Fruit fly (Drosophila melanogaster) whole organism: ENCODE measurements around the gene spi.

Source experiments
- CG8478 ChIP-seq: fragments of >200 bp; optimal IDR thresholded peaks from 2 replicates; lab custom pipeline; 2018; ENCODE audit warnings: inconsistent platforms
- Dll ChIP-seq: fragments of >200 bp; optimal IDR thresholded peaks from 2 replicates; lab custom pipeline; 2017
- EcR ChIP-seq, 2 experiments: fragments of >200 bp; optimal IDR thresholded peaks; 2 replicates each; lab custom pipeline; 2017; ENCODE audit warnings: missing biosample characterization in 2 of 2, missing genetic modification characterization in 2 of 2, missing genetic modification reagents in 2 of 2
- pan ChIP-seq: fragments of >200 bp; optimal IDR thresholded peaks from 2 replicates; lab custom pipeline; 2017
- psq ChIP-seq: fragments of >200 bp; optimal IDR thresholded peaks from 2 replicates; lab custom pipeline; 2017
- usp ChIP-seq: fragments of >200 bp; optimal IDR thresholded peaks from 2 replicates; lab custom pipeline; 2017; ENCODE audit warnings: missing biosample characterization, missing genetic modification characterization, mixed read lengths

spi gene

DNA sequence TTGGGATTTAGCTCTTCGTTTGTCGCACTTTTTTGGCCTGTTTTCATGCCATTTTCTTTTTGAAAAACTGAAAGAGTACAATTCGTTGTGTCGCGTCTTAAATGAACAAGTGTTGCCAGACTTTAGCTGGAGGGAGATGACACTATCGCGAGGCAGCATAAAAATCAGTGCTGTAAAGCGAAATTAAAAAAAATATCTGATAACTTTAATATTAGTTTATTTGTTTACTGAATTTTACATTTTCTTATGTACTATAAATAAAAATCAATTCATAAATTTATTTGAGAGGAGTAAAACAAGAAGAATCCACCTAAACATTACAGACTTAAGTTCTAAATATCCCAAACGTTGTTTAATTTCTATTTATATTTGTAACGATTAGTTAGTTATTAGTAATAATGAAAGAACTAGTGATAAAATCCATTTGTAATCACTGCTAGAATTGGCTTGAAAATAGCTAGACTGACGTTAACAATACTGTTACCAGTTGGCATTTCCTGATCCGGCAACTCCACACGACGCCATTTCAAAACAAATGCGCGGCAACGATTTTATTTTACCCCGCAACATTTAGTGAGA lies at the start of gene spi, which contains the start of gene msb1l:
Gene spi (minus strand): TSS at position 129 of the 579 bp plus-strand sequence.
Gene msb1l (plus strand): TSS at position 515 of the 579 bp plus-strand sequence.
- TF ChIP-seq pan (lab: Kevin White, UChicago) (no peak), CG8478 (lab: Kevin White, UChicago) (no peak), usp (no peak), psq (no peak), Dll (lab: Kevin White, UChicago) (no peak), EcR (GFP tag; optimal IDR thresholded peaks at IDR 0.05; lab: Kevin White, UChicago) (no peak)

DNA sequence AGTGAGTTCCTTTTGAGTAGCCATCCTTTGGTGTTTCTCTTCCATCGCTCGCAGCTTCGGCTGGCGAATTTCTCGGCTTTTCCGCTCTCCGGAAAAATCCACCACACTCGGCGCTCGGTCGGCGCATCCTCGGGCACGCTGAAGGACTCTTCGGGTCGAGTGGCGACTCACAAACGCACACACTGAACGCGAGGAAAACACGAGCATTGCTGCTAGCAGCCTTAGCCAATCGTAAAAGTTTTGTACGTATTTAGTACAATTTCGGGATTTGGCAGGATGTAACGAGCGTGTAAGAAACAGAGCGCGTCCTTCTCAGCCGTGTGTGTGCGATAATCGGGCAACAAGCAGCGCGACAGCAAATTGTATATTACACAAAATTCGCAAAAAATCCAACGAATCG lies 29.2 kb upstream of the spi start, which contains the start of gene CG46244:
Gene CG46244 (plus strand): TSS at position 252 of the 400 bp plus-strand sequence.
- TF ChIP-seq EcR (GFP tag; optimal IDR thresholded peaks at IDR 0.05; lab: Kevin White, UChicago): no peak
- no peak for TF ChIP-seq CG8478 (lab: Kevin White, UChicago)
- no peak for TF ChIP-seq psq
- no peak for TF ChIP-seq Dll (lab: Kevin White, UChicago)
- no peak for TF ChIP-seq usp
- no peak for TF ChIP-seq pan (lab: Kevin White, UChicago)

DNA sequence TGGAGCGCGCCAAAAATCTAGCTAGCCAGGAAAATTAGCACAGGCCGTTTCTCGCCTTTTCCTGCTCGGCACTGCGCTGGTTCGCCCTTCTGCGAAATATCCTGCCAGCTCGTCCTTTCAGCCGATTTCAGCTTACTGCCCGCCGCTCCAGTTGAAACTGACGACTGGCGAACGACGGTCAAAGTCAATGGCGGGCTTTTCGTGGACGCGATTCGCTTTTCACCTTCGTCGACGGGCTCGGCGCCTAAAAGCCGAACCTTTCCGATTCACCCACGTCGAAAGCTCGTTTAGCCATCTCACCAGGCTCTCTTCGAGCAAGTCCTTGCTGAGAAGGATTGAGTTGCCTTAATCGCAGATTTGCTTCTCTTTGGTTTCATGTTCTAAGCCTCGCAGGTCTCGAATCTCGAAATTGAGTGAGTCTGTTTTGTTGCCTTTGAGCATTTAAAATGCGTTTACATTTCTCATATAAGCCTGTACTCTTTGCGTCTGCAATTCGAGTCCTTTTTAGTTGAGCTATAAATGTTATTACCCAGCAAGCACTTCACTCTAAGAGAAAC lies 28.3 kb upstream of the spi start:
- no peak for TF ChIP-seq CG8478 (lab: Kevin White, UChicago)
- no peak for TF ChIP-seq pan (lab: Kevin White, UChicago)
- TF ChIP-seq EcR (GFP tag; optimal IDR thresholded peaks at IDR 0.05; lab: Kevin White, UChicago): no peak
- no peak for TF ChIP-seq usp
- no peak for TF ChIP-seq psq
- no peak for TF ChIP-seq Dll (lab: Kevin White, UChicago)

DNA sequence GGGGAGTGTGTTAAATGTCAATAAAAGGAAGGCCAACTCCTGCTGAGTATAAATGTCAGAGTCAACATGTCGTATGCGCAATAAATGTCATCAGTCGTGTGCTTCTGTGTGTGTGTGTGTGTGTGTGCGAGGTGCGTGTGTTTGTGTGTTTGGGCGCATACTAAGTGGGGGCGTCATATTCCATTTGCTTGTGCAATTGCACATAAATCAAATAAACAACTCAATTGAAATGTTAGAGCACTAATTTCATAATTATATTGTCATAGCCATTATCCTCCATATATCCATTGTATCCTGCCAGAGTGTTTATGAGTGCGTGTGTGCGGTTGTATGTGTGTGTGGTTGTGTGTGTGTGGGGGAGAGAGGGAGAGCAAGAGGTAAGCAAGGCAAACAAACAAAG lies 17.0 kb upstream of the spi start:
- TF ChIP-seq CG8478 (lab: Kevin White, UChicago): no peak
- TF ChIP-seq Dll (lab: Kevin White, UChicago): no peak
- no peak for TF ChIP-seq EcR (GFP tag; optimal IDR thresholded peaks at IDR 0.05; lab: Kevin White, UChicago)
- TF ChIP-seq psq: no peak

DNA sequence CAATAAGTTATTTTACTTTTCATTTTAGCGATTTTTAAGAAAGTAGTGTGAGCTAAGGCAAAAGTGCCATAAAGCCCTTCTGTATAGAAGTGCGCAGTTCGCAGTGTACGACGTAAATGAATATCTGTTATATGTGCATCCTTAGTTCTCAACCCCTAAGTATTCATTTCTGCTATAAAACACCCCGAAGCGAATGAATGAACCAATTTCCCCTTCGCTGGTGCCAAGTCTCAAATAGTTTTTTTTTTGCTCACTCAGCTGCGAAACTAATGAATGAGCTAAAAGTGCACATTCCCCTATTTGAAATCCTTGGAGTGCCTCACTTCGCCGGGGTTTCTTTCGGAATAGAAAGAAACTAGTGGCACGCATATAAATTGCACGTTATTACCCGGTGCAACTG lies 13.5 kb upstream of the spi start:
- TF ChIP-seq EcR (GFP tag; optimal IDR thresholded peaks at IDR 0.05; lab: Kevin White, UChicago) (no peak), usp (no peak), psq (no peak), pan (lab: Kevin White, UChicago) (no peak), CG8478 (lab: Kevin White, UChicago) (no peak), Dll (lab: Kevin White, UChicago) (no peak)

DNA sequence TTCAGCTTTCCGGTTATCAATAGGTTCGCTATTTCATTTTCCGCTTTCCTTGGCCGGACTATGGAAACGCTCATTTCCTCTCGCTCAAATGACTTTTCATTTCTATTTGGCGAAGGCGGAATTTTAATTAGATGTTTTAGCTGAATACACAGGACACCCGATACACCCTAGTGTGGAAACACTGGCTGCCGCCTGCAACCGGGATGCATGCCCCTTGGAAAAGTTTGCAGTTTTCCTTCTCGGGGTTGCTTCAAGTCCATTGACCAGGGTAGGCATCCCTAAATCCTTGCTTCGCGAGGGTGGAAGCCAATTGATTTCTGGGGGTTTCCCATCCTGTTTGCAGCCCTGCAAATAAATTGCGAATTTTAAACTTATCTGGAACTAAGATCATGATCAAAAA lies 11.8 kb upstream of the spi start:
- TF ChIP-seq pan (lab: Kevin White, UChicago) (no peak), CG8478 (lab: Kevin White, UChicago) (no peak), Dll (lab: Kevin White, UChicago) (no peak), EcR (GFP tag; optimal IDR thresholded peaks at IDR 0.05; lab: Kevin White, UChicago) (no peak), usp (no peak), psq (no peak)

DNA sequence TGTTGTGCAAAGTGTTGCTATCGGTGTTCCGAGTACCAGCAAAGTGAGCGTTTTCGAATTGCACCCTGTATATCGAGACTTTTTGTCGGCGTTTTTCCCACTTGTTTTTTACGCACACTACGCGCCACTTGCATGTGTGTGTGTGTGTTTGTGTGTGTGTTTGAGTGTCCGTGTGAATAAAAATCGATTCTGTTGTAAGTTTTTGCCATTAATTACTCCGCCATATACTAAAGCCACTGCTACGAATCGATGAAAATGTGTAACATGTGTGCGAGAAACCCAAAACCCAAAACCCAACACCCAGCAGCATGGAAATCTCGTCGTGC lies 10.2 kb upstream of the spi start:
- no peak for TF ChIP-seq CG8478 (lab: Kevin White, UChicago)
- TF ChIP-seq EcR (GFP tag; optimal IDR thresholded peaks at IDR 0.05; lab: Kevin White, UChicago): no peak
- no peak for TF ChIP-seq psq
- no peak for TF ChIP-seq pan (lab: Kevin White, UChicago)
- no peak for TF ChIP-seq Dll (lab: Kevin White, UChicago)
- no peak for TF ChIP-seq usp

DNA sequence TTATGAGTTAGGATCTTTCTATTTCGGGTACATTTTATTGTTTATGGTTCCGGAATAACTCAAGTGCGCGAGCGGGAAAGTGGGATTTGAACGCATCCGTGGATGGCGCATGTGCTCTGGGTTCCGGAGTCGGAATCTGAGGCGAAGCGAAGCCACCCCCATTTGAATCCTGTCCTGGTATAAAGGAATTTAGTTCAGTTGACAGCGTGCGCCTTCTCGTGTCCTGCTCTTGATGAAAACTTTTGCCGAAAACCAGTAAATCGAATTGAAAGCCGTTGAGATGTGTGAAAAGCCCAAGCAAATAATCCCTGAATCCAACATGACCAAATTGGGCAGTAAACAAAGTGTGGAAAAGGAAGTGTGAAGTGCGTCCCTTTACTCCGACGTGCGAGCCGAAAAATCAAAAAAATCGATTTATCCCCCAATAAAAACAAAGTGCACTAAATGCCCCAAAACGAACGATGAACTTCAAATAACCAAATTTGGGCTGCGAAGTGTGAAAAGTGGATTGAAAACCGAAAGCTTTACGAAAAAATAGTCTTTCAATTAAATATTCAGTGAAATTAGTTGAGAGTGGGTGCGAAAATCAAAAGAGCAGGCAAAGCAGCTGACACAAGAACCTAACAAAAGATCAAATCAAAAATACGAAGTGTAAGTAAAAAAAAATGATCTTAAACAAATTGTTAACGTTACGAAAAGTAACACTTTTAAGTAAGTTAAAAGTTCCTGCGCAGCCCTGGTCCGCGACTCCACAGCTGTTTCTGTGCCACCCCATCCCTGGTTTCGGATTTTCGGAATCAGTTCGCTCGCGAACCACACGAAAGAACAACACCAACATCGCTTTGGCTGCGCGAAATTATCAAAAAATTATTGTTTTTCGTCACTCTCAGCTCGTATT lies 9.6 kb upstream of the spi start, which contains the start of gene Lar:
Gene Lar (plus strand): TSS at position 188 of the 898 bp plus-strand sequence.
- TF ChIP-seq Dll (lab: Kevin White, UChicago): no peak
- no peak for TF ChIP-seq EcR (GFP tag; optimal IDR thresholded peaks at IDR 0.05; lab: Kevin White, UChicago)
- no peak for TF ChIP-seq pan (lab: Kevin White, UChicago)
- TF ChIP-seq usp: no peak
- TF ChIP-seq CG8478 (lab: Kevin White, UChicago): no peak
- no peak for TF ChIP-seq psq

DNA sequence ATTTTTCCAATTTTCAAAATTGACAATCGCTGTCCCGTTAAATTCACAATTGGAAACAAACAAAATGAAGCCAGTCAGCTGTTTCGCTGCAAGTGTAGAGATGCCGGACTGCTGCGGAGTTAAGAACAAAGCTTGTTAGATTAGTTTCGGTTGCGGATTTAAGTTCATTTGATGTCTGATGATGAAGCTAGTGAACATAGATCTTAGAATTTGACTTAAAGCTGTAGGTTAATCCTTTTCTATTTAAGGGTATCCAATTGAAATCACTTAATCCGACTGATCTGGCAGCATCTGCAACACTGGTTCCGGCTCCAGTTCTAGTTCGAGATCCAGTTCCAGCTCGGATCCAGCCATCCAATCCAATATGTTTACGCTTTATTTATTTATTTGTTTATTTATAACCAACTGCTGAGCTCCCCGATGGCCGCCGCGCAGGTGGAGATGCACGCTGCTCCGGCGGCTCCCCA lies 6.8 kb upstream of the spi start, which contains the start of the genes PCNA2 and CG10366:
Gene PCNA2 (minus strand): TSS at position 65 of the 467 bp plus-strand sequence.
Gene CG10366 (plus strand): TSS at position 310 of the 467 bp plus-strand sequence.
- TF ChIP-seq CG8478 (lab: Kevin White, UChicago) (no peak), Dll (lab: Kevin White, UChicago) (no peak), usp (no peak), EcR (GFP tag; optimal IDR thresholded peaks at IDR 0.05; lab: Kevin White, UChicago) (no peak), pan (lab: Kevin White, UChicago) (no peak), psq (no peak)

DNA sequence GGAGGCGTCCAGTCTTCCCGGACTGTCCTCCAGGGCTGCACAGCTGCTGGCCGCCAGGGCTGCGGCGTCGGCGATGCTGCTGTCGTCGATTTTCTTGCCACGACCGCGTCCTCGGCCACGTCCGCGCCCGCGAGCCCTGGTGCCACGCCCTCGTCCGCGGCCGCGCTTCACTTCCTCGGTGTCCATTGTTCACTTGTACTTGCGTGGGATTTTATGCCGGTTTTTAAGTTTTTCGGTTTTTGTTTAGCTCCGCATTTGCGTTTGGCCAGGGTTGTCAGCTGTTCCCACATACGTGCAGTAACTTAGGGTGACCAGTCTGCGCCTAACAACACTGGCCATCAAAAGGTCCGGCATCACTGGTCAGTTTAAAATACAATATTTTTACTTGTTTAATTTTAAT lies 5.1 kb upstream of the spi start, which contains the start of gene Hakai:
Gene Hakai (minus strand): TSS at position 290 of the 400 bp plus-strand sequence.
- TF ChIP-seq Dll (lab: Kevin White, UChicago) (no peak), EcR (GFP tag; optimal IDR thresholded peaks at IDR 0.05; lab: Kevin White, UChicago) (no peak), psq (no peak), usp (no peak), pan (lab: Kevin White, UChicago) (no peak), CG8478 (lab: Kevin White, UChicago) (no peak)

DNA sequence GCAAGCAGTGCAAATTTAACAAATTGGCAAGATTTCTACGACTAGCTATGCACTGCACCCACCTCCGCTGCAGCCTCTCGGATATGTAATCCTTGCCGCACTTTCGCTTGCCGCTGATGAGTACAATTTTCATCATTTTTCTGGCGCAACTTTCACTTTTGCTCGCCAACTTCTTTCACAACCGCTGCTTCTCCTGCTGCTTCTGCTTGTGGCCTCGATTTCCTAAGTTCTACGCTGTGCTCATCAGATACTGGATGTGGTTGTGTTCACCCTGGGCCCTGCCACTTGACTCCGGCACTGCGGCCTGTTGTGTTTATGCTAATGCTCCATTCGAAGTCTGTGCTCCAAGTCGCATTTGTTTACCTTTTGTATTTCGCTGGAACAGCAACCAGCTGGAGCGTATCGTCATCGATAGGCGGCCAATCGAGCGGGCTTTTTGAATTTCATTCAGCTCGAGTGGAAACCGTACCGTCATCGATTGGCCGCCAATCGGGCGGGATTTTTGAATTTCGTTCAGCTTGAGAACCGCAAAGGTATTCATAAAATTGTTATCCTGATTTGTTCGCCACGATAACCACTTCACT lies 3.0 kb upstream of the spi start, which contains the start of gene Pmvk:
Gene Pmvk (minus strand): TSS at position 357 of the 584 bp plus-strand sequence.
- TF ChIP-seq Dll (lab: Kevin White, UChicago) (no peak), CG8478 (lab: Kevin White, UChicago) (no peak), usp (no peak), pan (lab: Kevin White, UChicago) (no peak), EcR (GFP tag; optimal IDR thresholded peaks at IDR 0.05; lab: Kevin White, UChicago) (no peak), psq (no peak)
